Worm (Caenorhabditis elegans): ENCODE measurements around the gene grl-27.
"Not testable (repeated sequence)": the region's sequence is repeated elsewhere in the genome, so short reads cannot be mapped to it uniquely, and the experiment has no call there.

The grl-27 gene

DNA sequence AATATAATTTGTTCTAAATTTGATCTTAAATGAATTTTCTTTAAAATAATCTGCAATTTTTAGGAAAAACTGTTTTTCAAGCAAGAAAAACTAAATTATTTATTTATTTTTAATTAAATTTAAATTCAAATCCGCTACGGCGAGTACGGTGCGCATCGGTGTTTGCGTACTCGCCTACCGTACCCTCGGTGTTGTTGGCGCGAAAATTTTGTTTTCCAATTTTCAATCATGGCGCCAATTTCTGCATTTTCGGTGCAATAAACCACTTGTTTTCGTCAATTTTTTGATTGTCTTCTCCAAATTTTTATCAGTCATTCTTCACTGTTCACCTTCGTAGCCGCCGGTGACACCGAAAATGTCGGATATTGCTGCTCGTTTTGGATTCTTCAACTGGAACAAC is 3.2 kb upstream of the grl-27 start, which contains the start of gene pygl-1:
TSS of gene pygl-1 (plus strand) at position 211 of the 400 bp plus-strand sequence.
- TF ChIP-seq lin-15B (tag; optimal IDR thresholded peaks at IDR 0.05) (no peak), unc-39 (tag; optimal IDR thresholded peaks at IDR 0.05) (no peak), fos-1 (tag; optimal IDR thresholded peaks at IDR 0.05) (no peak), pqm-1 (tag; optimal IDR thresholded peaks at IDR 0.05) (no peak), pha-4 (tag; optimal IDR thresholded peaks at IDR 0.05) (no peak), R02D3.7 (tag; optimal IDR thresholded peaks at IDR 0.05) (no peak), nhr-237 (tag; optimal IDR thresholded peaks at IDR 0.05) (no peak), elt-1 (tag; optimal IDR thresholded peaks at IDR 0.05) (no peak), nhr-77 (tag; optimal IDR thresholded peaks at IDR 0.05) (no peak), nhr-28 (tag; optimal IDR thresholded peaks at IDR 0.05) (no peak), nhr-67 (tag; optimal IDR thresholded peaks at IDR 0.05) (no peak), ZK546.5 (tag; optimal IDR thresholded peaks at IDR 0.05) (no peak), ceh-9 (tag; optimal IDR thresholded peaks at IDR 0.05) (no peak), ceh-16 (tag; optimal IDR thresholded peaks at IDR 0.05) (no peak), eor-1 (tag; optimal IDR thresholded peaks at IDR 0.05) (no peak), nhr-23 (tag; optimal IDR thresholded peaks at IDR 0.05) (no peak), ztf-11 (tag; optimal IDR thresholded peaks at IDR 0.05) (no peak), nhr-25 (tag; optimal IDR thresholded peaks at IDR 0.05) (no peak)

DNA sequence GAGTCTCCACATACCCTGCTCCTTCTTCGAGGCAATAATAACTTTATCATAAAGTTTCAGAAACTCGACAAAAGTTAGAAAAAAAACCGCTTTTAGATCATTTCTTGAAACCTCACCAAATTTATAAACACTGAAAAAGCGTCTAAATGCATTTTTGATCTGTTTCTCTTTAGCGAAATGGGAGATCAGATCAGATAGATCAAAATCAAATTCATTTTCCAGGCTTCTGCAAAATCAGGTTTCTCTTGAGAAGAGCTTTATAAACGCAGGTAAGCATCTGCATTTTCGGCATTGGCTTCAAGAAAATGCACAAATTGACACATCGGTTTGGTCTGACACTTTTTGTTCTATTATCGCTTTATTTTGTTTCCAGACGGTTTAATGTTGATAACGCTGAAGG is 3.3 kb downstream of the grl-27 start, which contains the start of gene F40C5.1:
TSS of gene F40C5.1 (plus strand) at position 301 of the 400 bp plus-strand sequence.
- not testable (repeated sequence) for TF ChIP-seq nhr-28, elt-3, nhr-11 (tag; optimal IDR thresholded peaks at IDR 0.05)

DNA sequence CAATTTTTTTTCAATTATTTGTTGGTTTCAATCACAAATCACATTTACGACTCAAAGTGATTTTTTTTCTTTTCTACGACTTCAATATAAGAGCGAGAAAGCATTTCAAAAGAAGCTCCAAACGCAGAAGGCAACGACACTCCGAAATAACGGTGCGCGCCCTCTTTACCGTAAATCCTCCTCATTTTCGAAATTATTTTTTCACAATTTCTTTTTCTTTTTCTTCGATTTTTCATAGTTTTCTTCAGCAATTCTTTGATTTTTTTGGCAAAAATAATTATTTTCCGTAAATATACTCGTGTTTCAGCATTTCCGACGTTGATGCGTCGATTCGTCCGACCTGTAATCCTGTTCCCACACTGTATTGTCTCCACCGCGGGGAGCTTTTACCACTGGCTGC is 5.0 kb downstream of the grl-27 start, which contains the start of gene F40C5.2:
TSS of gene F40C5.2 (plus strand) at position 301 of the 400 bp plus-strand sequence.
- TF ChIP-seq nhr-23 (tag; optimal IDR thresholded peaks at IDR 0.05); hmg-11 (tag; optimal IDR thresholded peaks at IDR 0.05); unc-62 (GFP tag; optimal IDR thresholded peaks at IDR 0.05): not testable (repeated sequence)

DNA sequence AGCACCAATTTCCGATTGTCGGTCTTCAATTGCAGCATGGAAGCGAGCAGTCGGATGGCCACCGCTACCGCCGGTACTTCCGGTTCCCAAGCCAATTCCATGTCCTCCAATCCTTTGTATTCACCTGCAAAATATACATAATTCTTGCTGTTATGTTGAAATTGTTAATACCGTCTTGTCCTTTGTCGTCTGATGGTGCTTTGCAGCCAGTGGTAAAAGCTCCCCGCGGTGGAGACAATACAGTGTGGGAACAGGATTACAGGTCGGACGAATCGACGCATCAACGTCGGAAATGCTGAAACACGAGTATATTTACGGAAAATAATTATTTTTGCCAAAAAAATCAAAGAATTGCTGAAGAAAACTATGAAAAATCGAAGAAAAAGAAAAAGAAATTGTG is 11.3 kb downstream of the grl-27 start, which contains the start of gene T24A6.17:
TSS of gene T24A6.17 (minus strand) at position 101 of the 400 bp plus-strand sequence.
- not testable (repeated sequence) for TF ChIP-seq elt-1 (tag; optimal IDR thresholded peaks at IDR 0.05); fos-1 (tag; optimal IDR thresholded peaks at IDR 0.05); ama-1 (optimal IDR thresholded peaks at IDR 0.05)

DNA sequence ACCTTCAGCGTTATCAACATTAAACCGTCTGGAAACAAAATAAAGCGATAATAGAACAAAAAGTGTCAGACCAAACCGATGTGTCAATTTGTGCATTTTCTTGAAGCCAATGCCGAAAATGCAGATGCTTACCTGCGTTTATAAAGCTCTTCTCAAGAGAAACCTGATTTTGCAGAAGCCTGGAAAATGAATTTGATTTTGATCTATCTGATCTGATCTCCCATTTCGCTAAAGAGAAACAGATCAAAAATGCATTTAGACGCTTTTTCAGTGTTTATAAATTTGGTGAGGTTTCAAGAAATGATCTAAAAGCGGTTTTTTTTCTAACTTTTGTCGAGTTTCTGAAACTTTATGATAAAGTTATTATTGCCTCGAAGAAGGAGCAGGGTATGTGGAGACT is 12.8 kb downstream of the grl-27 start, which contains the start of gene T24A6.16:
TSS of gene T24A6.16 (minus strand) at position 101 of the 400 bp plus-strand sequence.
- not testable (repeated sequence) for TF ChIP-seq egl-27, ceh-9, nhr-12 (tag; optimal IDR thresholded peaks at IDR 0.05)

DNA sequence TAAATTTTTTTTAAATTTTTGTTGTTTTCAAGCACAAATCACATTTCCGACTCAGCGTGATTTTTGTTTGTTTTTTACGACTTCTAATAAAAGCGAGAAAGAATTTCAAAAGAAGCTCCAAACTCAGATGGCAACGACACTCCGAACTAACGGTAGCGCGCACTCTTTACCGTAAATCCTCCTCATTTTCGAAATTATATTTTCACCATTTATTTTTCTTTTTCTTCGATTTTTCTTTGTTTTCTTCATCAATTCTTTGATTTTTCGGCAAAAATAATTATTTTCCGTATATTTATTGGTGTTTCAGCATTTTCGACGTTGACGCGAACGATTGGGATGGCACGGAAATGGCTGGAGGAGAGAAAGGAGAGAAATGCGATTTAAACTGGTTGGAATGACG is 16.9 kb downstream of the grl-27 start, which contains the start of gene T24A6.1:
TSS of gene T24A6.1 (plus strand) at position 301 of the 400 bp plus-strand sequence.
- TF ChIP-seq ceh-16, nhr-67, mml-1 (tag; optimal IDR thresholded peaks at IDR 0.05): not testable (repeated sequence)

DNA sequence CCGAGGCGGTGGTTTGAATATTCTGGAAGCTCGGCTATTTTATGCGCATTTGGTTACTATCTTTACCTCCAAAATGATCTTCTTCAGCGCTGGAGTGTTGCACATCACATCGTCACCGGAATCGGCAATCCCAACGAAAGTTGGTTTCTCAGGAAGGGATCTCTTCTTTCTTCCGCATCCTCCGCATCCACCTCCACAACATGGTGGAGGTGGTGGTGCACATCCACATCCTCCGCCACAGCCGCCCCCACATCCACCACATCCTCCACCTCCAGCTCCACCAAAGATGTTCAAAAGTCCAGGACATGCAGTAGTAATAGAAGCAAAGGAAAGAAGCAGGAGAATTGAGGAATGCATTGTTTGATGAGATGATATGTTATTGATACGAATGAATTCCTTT is 18.2 kb downstream of the grl-27 start, which contains the start of gene grl-31:
TSS of gene grl-31 (minus strand) at position 357 of the 400 bp plus-strand sequence.
- TF ChIP-seq fkh-2 (tag; optimal IDR thresholded peaks at IDR 0.05) (no peak), aly-2 (tag; optimal IDR thresholded peaks at IDR 0.05) (no peak), egl-5 (tag; optimal IDR thresholded peaks at IDR 0.05) (no peak), ztf-11 (tag; optimal IDR thresholded peaks at IDR 0.05) (no peak), lin-39 (tag; optimal IDR thresholded peaks at IDR 0.05) (no peak), nhr-43 (tag; optimal IDR thresholded peaks at IDR 0.05; ENCODE audit: poor library complexity, severe bottlenecking) (no peak), pqm-1 (tag; optimal IDR thresholded peaks at IDR 0.05) (no peak), fkh-10 (GFP tag; optimal IDR thresholded peaks at IDR 0.05) (no peak), mdl-1 (tag; optimal IDR thresholded peaks at IDR 0.05) (no peak), hmg-11 (tag; optimal IDR thresholded peaks at IDR 0.05) (no peak), tbx-2 (tag; optimal IDR thresholded peaks at IDR 0.05) (no peak), nhr-25 (tag; optimal IDR thresholded peaks at IDR 0.05) (no peak), nhr-28 (tag; optimal IDR thresholded peaks at IDR 0.05) (no peak), mml-1 (tag; optimal IDR thresholded peaks at IDR 0.05) (no peak), jun-1 (tag; optimal IDR thresholded peaks at IDR 0.05) (no peak), nhr-77 (tag; optimal IDR thresholded peaks at IDR 0.05) (no peak), lsy-12 (tag; optimal IDR thresholded peaks at IDR 0.05) (no peak), skn-1 (tag; optimal IDR thresholded peaks at IDR 0.05) (no peak), pha-4 (tag; optimal IDR thresholded peaks at IDR 0.05) (no peak)
